Fruit fly (Drosophila melanogaster) whole organism, embryonic: ENCODE measurements around the gene CG7550.

Source experiments
- ATbp ChIP-seq: fragments of 200-800 bp; sonication (Bioruptor generic); optimal IDR thresholded peaks from 2 replicates; lab custom pipeline; 2017; ENCODE audit warnings: missing biosample characterization, mild to moderate bottlenecking, missing genetic modification characterization, missing genetic modification reagents
- Aef1 ChIP-seq: fragments of 200-800 bp; sonication (Bioruptor generic); IDR thresholded peaks from 3 replicates; pipeline ENCODE4 v1.3.6; 2022; ENCODE audit warnings: missing biosample characterization, missing genetic modification characterization
- Atf6 ChIP-seq: fragments of 200-800 bp; sonication (Bioruptor generic); IDR thresholded peaks from 2 replicates; pipeline ENCODE4 v1.3.6; 2022; ENCODE audit warnings: missing biosample characterization, missing genetic modification characterization
- CG11398 ChIP-seq: fragments of 200-800 bp; sonication (Bioruptor generic); optimal IDR thresholded peaks from 2 replicates; lab custom pipeline; 2016; ENCODE audit warnings: missing biosample characterization, missing genetic modification characterization
- CG11560 ChIP-seq: fragments of 200-800 bp; sonication (Bioruptor generic); IDR thresholded peaks from 3 replicates; pipeline ENCODE4 v1.3.6; 2022; ENCODE audit warnings: missing biosample characterization, missing genetic modification characterization
- CG11696 ChIP-seq: fragments of 200-800 bp; sonication (Bioruptor generic); IDR thresholded peaks from 2 replicates; pipeline ENCODE4 v1.3.6; 2022; ENCODE audit warnings: missing biosample characterization, missing genetic modification characterization
- CG12744 ChIP-seq: fragments of 200-800 bp; sonication (Bioruptor generic); optimal IDR thresholded peaks from 2 replicates; lab custom pipeline; 2016; ENCODE audit warnings: missing biosample characterization, missing genetic modification characterization
- CG12769 ChIP-seq: fragments of 200-800 bp; sonication (Bioruptor generic); optimal IDR thresholded peaks from 2 replicates; lab custom pipeline; 2019; ENCODE audit warnings: missing biosample characterization, mild to moderate bottlenecking, missing genetic modification characterization, moderate library complexity
- CG13296 ChIP-seq: fragments of 200-800 bp; sonication (Bioruptor generic); optimal IDR thresholded peaks from 3 replicates; lab custom pipeline; 2018; ENCODE audit warnings: missing biosample characterization, mild to moderate bottlenecking, missing genetic modification characterization
- CG14965 ChIP-seq: fragments of 200-800 bp; sonication (Bioruptor generic); optimal IDR thresholded peaks from 2 replicates; lab custom pipeline; 2016; ENCODE audit warnings: missing biosample characterization, missing genetic modification characterization, borderline replicate concordance
- CG15011 ChIP-seq: fragments of 200-800 bp; sonication (Bioruptor generic); optimal IDR thresholded peaks from 3 replicates; lab custom pipeline; 2018; ENCODE audit warnings: missing biosample characterization, mild to moderate bottlenecking, missing genetic modification characterization
- CG15269 ChIP-seq: fragments of 200-800 bp; sonication (Bioruptor generic); optimal IDR thresholded peaks from 2 replicates; lab custom pipeline; 2018; ENCODE audit warnings: missing biosample characterization, mild to moderate bottlenecking, missing genetic modification characterization, moderate library complexity
- CG15514 ChIP-seq: fragments of 200-800 bp; sonication (Bioruptor generic); optimal IDR thresholded peaks from 3 replicates; lab custom pipeline; 2017; ENCODE audit warnings: missing biosample characterization, missing genetic modification characterization, mild to moderate bottlenecking, moderate library complexity, missing genetic modification reagents
- CG17359 ChIP-seq: fragments of 200-800 bp; sonication (Bioruptor generic); optimal IDR thresholded peaks from 3 replicates; lab custom pipeline; 2018; ENCODE audit warnings: missing biosample characterization, mild to moderate bottlenecking, missing genetic modification characterization, moderate library complexity
- CG17829 ChIP-seq: fragments of 200-800 bp; optimal IDR thresholded peaks from 2 replicates; lab custom pipeline; 2019; ENCODE audit warnings: missing biosample characterization, mild to moderate bottlenecking, missing genetic modification characterization, moderate library complexity
- CG2202 ChIP-seq: fragments of 200-800 bp; sonication (Bioruptor generic); optimal IDR thresholded peaks from 2 replicates; lab custom pipeline; 2018; ENCODE audit warnings: missing biosample characterization, mild to moderate bottlenecking, missing genetic modification characterization
- CG2889 ChIP-seq: fragments of 200-800 bp; sonication (Bioruptor generic); IDR thresholded peaks from 3 replicates; pipeline ENCODE4 v1.3.6; 2022; ENCODE audit warnings: missing biosample characterization, missing genetic modification characterization
- CG30403 ChIP-seq: fragments of 200-800 bp; sonication (Bioruptor generic); optimal IDR thresholded peaks from 3 replicates; lab custom pipeline; 2016; ENCODE audit warnings: missing biosample characterization, missing genetic modification characterization
- CG31388 ChIP-seq: fragments of 200-800 bp; sonication (Bioruptor generic); optimal IDR thresholded peaks from 2 replicates; lab custom pipeline; 2016; ENCODE audit warnings: missing biosample characterization, missing genetic modification characterization
- CG32772 ChIP-seq: fragments of 200-800 bp; sonication (Bioruptor generic); IDR thresholded peaks from 2 replicates; pipeline ENCODE4 v1.3.6; 2022; ENCODE audit warnings: missing biosample characterization, missing genetic modification characterization
- CG34422 ChIP-seq: fragments of 200-800 bp; sonication (Bioruptor generic); IDR thresholded peaks from 3 replicates; pipeline ENCODE4 v1.3.6; 2022; ENCODE audit warnings: missing biosample characterization, missing genetic modification characterization
- CG43689 ChIP-seq: fragments of 200-800 bp; sonication (Bioruptor generic); IDR thresholded peaks from 2 replicates; pipeline ENCODE4 v1.3.6; 2022; ENCODE audit warnings: missing biosample characterization, missing genetic modification characterization
- CG4730 ChIP-seq: fragments of 200-800 bp; sonication (Bioruptor generic); IDR thresholded peaks from 2 replicates; pipeline ENCODE4 v1.3.6; 2022; ENCODE audit warnings: missing biosample characterization, missing genetic modification characterization
- CG6689 ChIP-seq: fragments of 200-800 bp; sonication (Bioruptor generic); IDR thresholded peaks from 2 replicates; pipeline ENCODE4 v1.3.6; 2022; ENCODE audit warnings: missing biosample characterization, missing genetic modification characterization
- CG6791 ChIP-seq: fragments of 200-800 bp; sonication (Bioruptor generic); IDR thresholded peaks from 3 replicates; pipeline ENCODE4 v1.3.6; 2022; ENCODE audit warnings: missing biosample characterization, missing genetic modification characterization; ENCODE audit not compliant: partially characterized antibody
- CG9797 ChIP-seq: fragments of 200-800 bp; sonication (Bioruptor generic); optimal IDR thresholded peaks from 3 replicates; lab custom pipeline; 2018; ENCODE audit warnings: missing biosample characterization, mild to moderate bottlenecking, missing genetic modification characterization
- Camta ChIP-seq: fragments of 200-800 bp; sonication (Bioruptor generic); optimal IDR thresholded peaks from 2 replicates; lab custom pipeline; 2016; ENCODE audit warnings: missing biosample characterization, missing genetic modification characterization
- CkIIα-i1 ChIP-seq: fragments of 200-800 bp; sonication (Bioruptor generic); IDR thresholded peaks from 2 replicates; pipeline ENCODE4 v1.3.6; 2022; ENCODE audit warnings: missing biosample characterization, missing genetic modification characterization
- CrebB ChIP-seq: fragments of 200-800 bp; sonication (Bioruptor generic); optimal IDR thresholded peaks from 3 replicates; lab custom pipeline; 2018; ENCODE audit warnings: missing biosample characterization, mild to moderate bottlenecking, missing genetic modification characterization
- Gsc ChIP-seq: fragments of 200-800 bp; sonication (Bioruptor generic); IDR thresholded peaks from 2 replicates; pipeline ENCODE4 v1.3.6; 2022; ENCODE audit warnings: missing biosample characterization, missing genetic modification characterization
- Hand ChIP-seq: fragments of 200-800 bp; sonication (Bioruptor generic); optimal IDR thresholded peaks from 2 replicates; lab custom pipeline; 2017; ENCODE audit warnings: mild to moderate bottlenecking, missing biosample characterization, missing genetic modification reagents, missing genetic modification characterization
- Spps ChIP-seq: fragments of 200-800 bp; sonication (Bioruptor generic); optimal IDR thresholded peaks from 2 replicates; lab custom pipeline; 2018; ENCODE audit warnings: missing biosample characterization, mild to moderate bottlenecking, missing genetic modification characterization
- Tbp ChIP-seq: fragments of >200 bp; optimal IDR thresholded peaks from 2 replicates; lab custom pipeline; 2018; ENCODE audit warnings: missing biosample characterization, missing genetic modification characterization
- bab2 ChIP-seq: fragments of 200-800 bp; sonication (Bioruptor generic); optimal IDR thresholded peaks from 2 replicates; lab custom pipeline; 2016; ENCODE audit warnings: missing biosample characterization, missing genetic modification characterization
- bowl ChIP-seq: fragments of 200-800 bp; sonication (Bioruptor generic); IDR thresholded peaks from 2 replicates; pipeline ENCODE4 v1.3.6; 2022; ENCODE audit warnings: missing biosample characterization, missing genetic modification characterization
- caup ChIP-seq: fragments of 200-800 bp; sonication (Bioruptor generic); optimal IDR thresholded peaks from 3 replicates; lab custom pipeline; 2017; ENCODE audit warnings: missing biosample characterization, mild to moderate bottlenecking, missing genetic modification characterization, moderate library complexity; ENCODE audit not compliant: severe bottlenecking
- dysf ChIP-seq: fragments of 200-800 bp; sonication (Bioruptor generic); IDR thresholded peaks from 3 replicates; pipeline ENCODE4 v1.3.6; 2022; ENCODE audit warnings: missing biosample characterization, missing genetic modification characterization
- ems ChIP-seq: fragments of 200-800 bp; sonication (Bioruptor generic); optimal IDR thresholded peaks from 3 replicates; lab custom pipeline; 2016; ENCODE audit warnings: missing biosample characterization, missing genetic modification characterization
- fd64A ChIP-seq: fragments of 200-800 bp; sonication (Bioruptor generic); optimal IDR thresholded peaks from 3 replicates; lab custom pipeline; 2018; ENCODE audit warnings: missing biosample characterization, mild to moderate bottlenecking, missing genetic modification characterization
- gce ChIP-seq: fragments of 200-800 bp; sonication (Bioruptor generic); IDR thresholded peaks from 3 replicates; pipeline ENCODE4 v1.3.6; 2022; ENCODE audit warnings: missing biosample characterization, missing genetic modification characterization
- kay ChIP-seq: fragments of 200-800 bp; sonication (Bioruptor generic); optimal IDR thresholded peaks from 2 replicates; lab custom pipeline; 2016; ENCODE audit warnings: missing biosample characterization, missing genetic modification characterization
- ken ChIP-seq: fragments of 200-800 bp; sonication (Bioruptor generic); IDR thresholded peaks from 3 replicates; pipeline ENCODE4 v1.3.6; 2022; ENCODE audit warnings: missing biosample characterization, missing genetic modification characterization
- lola ChIP-seq, 3 experiments: fragments of >200 bp in 2 of 3; fragments of 200-800 bp in 1 of 3; sonication (Bioruptor generic) in 1 of 3; optimal IDR thresholded peaks; 2 replicates each; lab custom pipeline; 2017 to 2019; ENCODE audit warnings: missing biosample characterization in 3 of 3, missing genetic modification characterization in 3 of 3, mild to moderate bottlenecking in 1 of 3, moderate library complexity in 1 of 3
- pzg ChIP-seq: fragments of 200-800 bp; sonication (Bioruptor generic); optimal IDR thresholded peaks from 3 replicates; lab custom pipeline; 2018; ENCODE audit warnings: missing biosample characterization, mild to moderate bottlenecking, missing genetic modification characterization, moderate library complexity
- ranshi ChIP-seq: fragments of 200-800 bp; sonication (Bioruptor generic); IDR thresholded peaks from 2 replicates; pipeline ENCODE4 v1.3.6; 2022; ENCODE audit warnings: missing biosample characterization, missing genetic modification characterization
- rib ChIP-seq: fragments of 200-800 bp; sonication (Bioruptor generic); IDR thresholded peaks from 2 replicates; pipeline ENCODE4 v1.3.6; 2022; ENCODE audit warnings: missing biosample characterization, missing genetic modification characterization
- row ChIP-seq: fragments of 200-800 bp; sonication (Bioruptor generic); IDR thresholded peaks from 3 replicates; pipeline ENCODE4 v1.3.6; 2022; ENCODE audit warnings: missing biosample characterization, missing genetic modification characterization
- tio ChIP-seq: fragments of 200-800 bp; sonication (Bioruptor generic); optimal IDR thresholded peaks from 2 replicates; lab custom pipeline; 2017; ENCODE audit warnings: missing biosample characterization, missing genetic modification characterization, inconsistent platforms
- tup ChIP-seq: fragments of 200-800 bp; sonication (Bioruptor generic); optimal IDR thresholded peaks from 2 replicates; lab custom pipeline; 2016; ENCODE audit warnings: missing biosample characterization, mild to moderate bottlenecking, missing genetic modification characterization, moderate library complexity
- z ChIP-seq: fragments of 200-800 bp; sonication (Bioruptor generic); IDR thresholded peaks from 3 replicates; pipeline ENCODE4 v1.3.6; 2022; ENCODE audit warnings: missing biosample characterization, missing genetic modification characterization
- zen ChIP-seq: fragments of 200-800 bp; sonication (Bioruptor generic); optimal IDR thresholded peaks from 3 replicates; lab custom pipeline; 2018; ENCODE audit warnings: missing biosample characterization, mild to moderate bottlenecking, missing genetic modification characterization, moderate library complexity

The CG7550 gene

dm6 chr3L:8096106-8096558 lies 28.2 kb downstream of the CG7550 start (continued):
- TF ChIP-seq ATbp, result peak; percentile 88
- peak; percentile 87 for TF ChIP-seq CG43689
- TF ChIP-seq ken, result peak; percentile 78; the same call in 2 of the 3 replicates
- TF ChIP-seq dysf (GFP tag; lab: Robert Waterston, UW), result peak; percentile 98
- TF ChIP-seq CG4730 (GFP tag; lab: Robert Waterston, UW), result peak; percentile 90
- TF ChIP-seq CG12744 (GFP tag; lab: Kevin White, UChicago), result peak; percentile 75
- TF ChIP-seq Gsc (GFP tag; lab: Robert Waterston, UW), result peak; percentile 55
- peak; percentile 91 for TF ChIP-seq CG17359 (tag; lab: Kevin White, UChicago)
- peak; percentile 23 for TF ChIP-seq CG2202
- TF ChIP-seq CG11398, result peak; percentile 45
- TF ChIP-seq lola (GFP tag; optimal IDR thresholded peaks at IDR 0.05; lab: Kevin White, UChicago), result no peak
- peak; percentile 96 for TF ChIP-seq CG30403 (GFP tag; lab: Kevin White, UChicago)
- TF ChIP-seq row, result peak; percentile 97
- TF ChIP-seq CrebB, result peak; percentile 90
- peak; percentile 24 for TF ChIP-seq fd64A (GFP tag; lab: Kevin White, UChicago)
- peak; percentile 90 for TF ChIP-seq CG32772 (GFP tag; lab: Robert Waterston, UW)
- peak; percentile 97 for TF ChIP-seq CG13296 (GFP tag; lab: Kevin White, UChicago)
- peak; percentile 83 for TF ChIP-seq CG11696 (GFP tag; lab: Robert Waterston, UW)
- peak; percentile 7 for TF ChIP-seq CG14965 (GFP tag; lab: Kevin White, UChicago)
- TF ChIP-seq CG15514 (GFP tag; lab: Kevin White, UChicago), result peak; percentile 93
- no peak for TF ChIP-seq Spps (tag; lab: Kevin White, UChicago)
- TF ChIP-seq kay (GFP tag; lab: Kevin White, UChicago), result peak; percentile 83
- TF ChIP-seq Atf6, result peak; percentile 98
- TF ChIP-seq Aef1 (GFP tag; lab: Robert Waterston, UW), result peak; percentile 96
- peak; percentile 73 for TF ChIP-seq CG12769 (tag; lab: Kevin White, UChicago)
- peak; percentile 98 for TF ChIP-seq CG15269 (tag; lab: Kevin White, UChicago)
- TF ChIP-seq pzg (GFP tag; lab: Kevin White, UChicago), result peak; percentile 7
- peak; percentile 88 for TF ChIP-seq ems
- peak; percentile 65 for TF ChIP-seq Camta (GFP tag; lab: Kevin White, UChicago)
- TF ChIP-seq rib (GFP tag; lab: Robert Waterston, UW), result peak; percentile 97
- TF ChIP-seq bowl (GFP tag; lab: Robert Waterston, UW), result peak; percentile 82
- TF ChIP-seq zen (tag; lab: Kevin White, UChicago), result peak; percentile 78
- peak; percentile 88 for TF ChIP-seq bab2 (GFP tag; lab: Kevin White, UChicago)
- TF ChIP-seq CG6689 (GFP tag; lab: Robert Waterston, UW), result peak; percentile 93
- peak; percentile 93 for TF ChIP-seq ranshi (GFP tag; lab: Robert Waterston, UW)
- peak; percentile 89 for TF ChIP-seq CG11560 (tag; lab: Robert Waterston, UW)
- TF ChIP-seq CG9797 (GFP tag; lab: Kevin White, UChicago), result no peak
- TF ChIP-seq CG6791 (GFP tag; lab: Robert Waterston, UW), result no peak
- peak; percentile 76; the same call in 1 of the 3 replicates for TF ChIP-seq gce (GFP tag; lab: Robert Waterston, UW)
- peak; percentile 95 for TF ChIP-seq tio (GFP tag; lab: Kevin White, UChicago)
- TF ChIP-seq caup (GFP tag; lab: Kevin White, UChicago), result peak; percentile 98
- no peak for TF ChIP-seq Tbp (GFP tag; lab: Kevin White, UChicago)
- TF ChIP-seq CG34422 (GFP tag; lab: Robert Waterston, UW), result peak; percentile 95
- TF ChIP-seq tup (GFP tag; lab: Kevin White, UChicago), result peak; percentile 82
- peak; percentile 92 for TF ChIP-seq CG15011
- peak; percentile 97 for TF ChIP-seq Hand (GFP tag; lab: Kevin White, UChicago)
- TF ChIP-seq z (GFP tag; lab: Robert Waterston, UW), result 0 out of 3 replicates have a peak, but pooled peaks have one; percentile 45
- TF ChIP-seq CG17829 (tag; lab: Kevin White, UChicago), result peak; percentile 87
- 0 out of 2 replicates have a peak, but pooled peaks have one; percentile 29 for TF ChIP-seq CkIIα-i1 (GFP tag; lab: Robert Waterston, UW)
- TF ChIP-seq CG31388 (GFP tag; lab: Kevin White, UChicago), result peak; percentile 79
- peak; percentile 93 for TF ChIP-seq CG2889 (GFP tag; lab: Robert Waterston, UW)
